Worm (Caenorhabditis elegans) whole organism, L1 larva: ENCODE results near the gene nex-2.

Experiments
- C34B4.2 ChIP-seq: sonication (generic microtip); optimal IDR thresholded peaks from 2 replicates; lab custom pipeline; 2017; ENCODE audit warnings: mild to moderate bottlenecking, missing genetic modification characterization, missing compliant biosample characterization
- F16B12.6 ChIP-seq: fragments of 150-350 bp; optimal IDR thresholded peaks from 2 replicates; lab custom pipeline; 2014; ENCODE audit warnings: missing biosample characterization, missing genetic modification characterization
- aha-1 ChIP-seq: fragments of 150-350 bp; optimal IDR thresholded peaks from 2 replicates; lab custom pipeline; 2014; ENCODE audit warnings: missing biosample characterization, missing genetic modification characterization
- aly-2 ChIP-seq: fragments of 150-350 bp; optimal IDR thresholded peaks from 2 replicates; lab custom pipeline; 2014; ENCODE audit warnings: missing biosample characterization, missing genetic modification characterization
- ama-1 ChIP-seq: fragments of 150-350 bp; optimal IDR thresholded peaks from 2 replicates; lab custom pipeline; 2014
- blmp-1 ChIP-seq: fragments of 150-350 bp; optimal IDR thresholded peaks from 2 replicates; lab custom pipeline; 2014; ENCODE audit warnings: missing biosample characterization, missing genetic modification characterization
- ceh-8 ChIP-seq: fragments of 200-800 bp; sonication (Bioruptor generic); optimal IDR thresholded peaks from 2 replicates; lab custom pipeline; 2018; ENCODE audit warnings: mild to moderate bottlenecking, missing genetic modification characterization, moderate library complexity, missing compliant biosample characterization
- ceh-88 ChIP-seq: fragments of 200-800 bp; sonication (Bioruptor generic); IDR thresholded peaks from 2 replicates; pipeline ENCODE4 v1.3.6; 2022; ENCODE audit warnings: missing genetic modification characterization, missing compliant biosample characterization
- ces-1 ChIP-seq: fragments of 150-350 bp; optimal IDR thresholded peaks from 2 replicates; lab custom pipeline; 2014; ENCODE audit warnings: missing biosample characterization, missing genetic modification reagents, missing genetic modification characterization
- dpl-1 ChIP-seq, 3 experiments: fragments of 150-350 bp in 2 of 3; sonication (generic microtip) in 1 of 3; optimal IDR thresholded peaks; 2 replicates each; lab custom pipeline; 2014 to 2017; ENCODE audit warnings: missing biosample characterization in 3 of 3, missing genetic modification characterization in 3 of 3, missing genetic modification reagents in 3 of 3
- efl-1 ChIP-seq, 4 experiments: fragments of 150-350 bp; optimal IDR thresholded peaks in 3 of 4; peaks in 1 of 4; 1 replicate in 1 of 4; 2 replicates in 3 of 4; lab custom pipeline; 2014; ENCODE audit warnings: missing biosample characterization in 2 of 4, missing genetic modification characterization in 2 of 4, missing genetic modification reagents in 2 of 4
- egl-27 ChIP-seq, 2 experiments: fragments of 150-350 bp in 1 of 2; sonication (generic microtip); optimal IDR thresholded peaks; 3 replicates each; lab custom pipeline; 2017 to 2018; ENCODE audit warnings: missing biosample characterization in 2 of 2, missing genetic modification characterization in 2 of 2, missing genetic modification reagents in 2 of 2
- elt-2 ChIP-seq: sonication (generic microtip); optimal IDR thresholded peaks from 2 replicates; lab custom pipeline; 2016; ENCODE audit warnings: missing genetic modification characterization, mild to moderate bottlenecking, inconsistent platforms, missing compliant biosample characterization, missing genetic modification reagents
- elt-3 ChIP-seq, 6 experiments: fragments of 150-350 bp in 1 of 6; sonication (generic microtip); optimal IDR thresholded peaks; 2 replicates each; lab custom pipeline; 2017 to 2018; ENCODE audit warnings: missing biosample characterization in 6 of 6, missing genetic modification characterization in 6 of 6, inconsistent platforms in 1 of 6
- fkh-10 ChIP-seq: sonication (generic microtip); optimal IDR thresholded peaks from 2 replicates; lab custom pipeline; 2017; ENCODE audit warnings: missing biosample characterization, missing genetic modification reagents, missing genetic modification characterization
- grh-1 ChIP-seq: fragments of 200-800 bp; sonication (Bioruptor generic); IDR thresholded peaks from 2 replicates; pipeline ENCODE4 v1.3.6; 2022; ENCODE audit warnings: missing genetic modification reagents, missing genetic modification characterization, missing compliant biosample characterization
- hlh-17 ChIP-seq: fragments of 200-800 bp; sonication (Bioruptor generic); optimal IDR thresholded peaks from 2 replicates; lab custom pipeline; 2018; ENCODE audit warnings: missing genetic modification characterization, mild to moderate bottlenecking, missing compliant biosample characterization, moderate library complexity, borderline replicate concordance
- isw-1 ChIP-seq: fragments of 200-800 bp; sonication (Bioruptor generic); IDR thresholded peaks from 2 replicates; pipeline ENCODE4 v1.3.6; 2022; ENCODE audit warnings: missing genetic modification characterization, missing compliant biosample characterization
- lin-13 ChIP-seq: fragments of 150-350 bp; optimal IDR thresholded peaks from 2 replicates; lab custom pipeline; 2014; ENCODE audit warnings: missing biosample characterization, missing genetic modification reagents, missing genetic modification characterization
- lin-15B ChIP-seq: fragments of 150-350 bp; sonication (generic microtip); optimal IDR thresholded peaks from 3 replicates; lab custom pipeline; 2014; ENCODE audit warnings: missing biosample characterization, missing genetic modification characterization
- lin-35 ChIP-seq, 2 experiments: fragments of 150-350 bp; optimal IDR thresholded peaks; 2 replicates each; lab custom pipeline; 2014; ENCODE audit warnings: missing biosample characterization in 2 of 2, missing genetic modification characterization in 2 of 2, missing genetic modification reagents in 2 of 2
- lsy-2 ChIP-seq, 2 experiments: fragments of 150-350 bp; optimal IDR thresholded peaks; 2 replicates each; lab custom pipeline; 2014; ENCODE audit warnings: missing biosample characterization in 2 of 2, missing genetic modification characterization in 2 of 2
- mdl-1 ChIP-seq, 2 experiments: fragments of 150-350 bp; optimal IDR thresholded peaks; 2 replicates each; lab custom pipeline; 2014 to 2017; ENCODE audit warnings: missing biosample characterization in 2 of 2, missing genetic modification characterization in 2 of 2, inconsistent platforms in 1 of 2
- mep-1 ChIP-seq: fragments of 150-350 bp; optimal IDR thresholded peaks from 2 replicates; lab custom pipeline; 2014; ENCODE audit warnings: missing biosample characterization, missing genetic modification characterization
- nhr-11 ChIP-seq: fragments of 150-350 bp; optimal IDR thresholded peaks from 2 replicates; lab custom pipeline; 2014; ENCODE audit warnings: missing biosample characterization, missing genetic modification characterization
- nhr-19 ChIP-seq: fragments of 200-800 bp; sonication (Bioruptor generic); conservative IDR thresholded peaks from 2 replicates; pipeline ENCODE4 v1.3.6; 2022; ENCODE audit warnings: missing genetic modification characterization, missing compliant biosample characterization
- nhr-20 ChIP-seq: sonication (generic microtip); optimal IDR thresholded peaks from 2 replicates; lab custom pipeline; 2016; ENCODE audit warnings: mild to moderate bottlenecking, missing genetic modification characterization, missing compliant biosample characterization
- nhr-237 ChIP-seq: fragments of 150-350 bp; optimal IDR thresholded peaks from 2 replicates; lab custom pipeline; 2014; ENCODE audit warnings: missing biosample characterization, missing genetic modification characterization
- nhr-71 ChIP-seq: sonication (generic microtip); optimal IDR thresholded peaks from 2 replicates; lab custom pipeline; 2016; ENCODE audit warnings: mild to moderate bottlenecking, missing genetic modification characterization, moderate library complexity, missing compliant biosample characterization
- nhr-76 ChIP-seq: sonication (generic microtip); optimal IDR thresholded peaks from 2 replicates; lab custom pipeline; 2017; ENCODE audit warnings: missing biosample characterization, missing genetic modification characterization
- nhr-85 ChIP-seq: sonication (generic microtip); peaks from one replicate; lab custom pipeline; 2016; ENCODE audit warnings: missing genetic modification characterization, inconsistent platforms, missing compliant biosample characterization
- nhr-90 ChIP-seq: sonication (generic microtip); optimal IDR thresholded peaks from 2 replicates; lab custom pipeline; 2016; ENCODE audit warnings: mild to moderate bottlenecking, missing genetic modification characterization, missing compliant biosample characterization; ENCODE audit not compliant: poor library complexity
- pax-3 ChIP-seq: fragments of 200-800 bp; sonication (Bioruptor generic); optimal IDR thresholded peaks from 2 replicates; lab custom pipeline; 2018; ENCODE audit warnings: mild to moderate bottlenecking, missing genetic modification characterization, moderate library complexity, missing compliant biosample characterization
- pqm-1 ChIP-seq: sonication (generic microtip); optimal IDR thresholded peaks from 3 replicates; lab custom pipeline; 2017; ENCODE audit warnings: missing biosample characterization, missing genetic modification characterization
- snpc-4 ChIP-seq: fragments of 150-350 bp; optimal IDR thresholded peaks from 2 replicates; lab custom pipeline; 2014; ENCODE audit warnings: missing biosample characterization, missing genetic modification characterization
- sptf-1 ChIP-seq: fragments of 150-350 bp; optimal IDR thresholded peaks from 2 replicates; lab custom pipeline; 2014; ENCODE audit warnings: missing biosample characterization, missing genetic modification characterization
- unc-130 ChIP-seq: fragments of 150-350 bp; optimal IDR thresholded peaks from 2 replicates; lab custom pipeline; 2017; ENCODE audit warnings: missing biosample characterization, missing genetic modification characterization, inconsistent platforms
- unc-30 ChIP-seq: sonication (generic microtip); optimal IDR thresholded peaks from 2 replicates; lab custom pipeline; 2017; ENCODE audit warnings: missing biosample characterization, missing genetic modification characterization
- unc-98 ChIP-seq: fragments of 200-800 bp; sonication (Bioruptor generic); IDR thresholded peaks from 2 replicates; pipeline ENCODE4 v1.3.6; 2022; ENCODE audit warnings: missing genetic modification characterization, missing compliant biosample characterization
- zag-1 ChIP-seq: fragments of 150-350 bp; optimal IDR thresholded peaks from 2 replicates; lab custom pipeline; 2014; ENCODE audit warnings: missing biosample characterization, missing genetic modification characterization
- ztf-11 ChIP-seq, 2 experiments: sonication (generic microtip); optimal IDR thresholded peaks; 2 replicates each; lab custom pipeline; 2016 to 2017; ENCODE audit warnings: missing genetic modification characterization in 2 of 2, missing biosample characterization in 1 of 2, missing compliant biosample characterization in 1 of 2

The nex-2 gene

ce11 chrIII:10357598-10358186 is 27.5 kb upstream of the nex-2 start, which contains the start of gene umps-1 (continued):
- TF ChIP-seq nhr-71 (tag; lab: Kevin White, UChicago) (peak; percentile 89), ama-1 (peak; percentile 53), lsy-2 (tag; optimal IDR thresholded peaks at IDR 0.05; lab: Kevin White, UChicago) (peak; percentile 99), unc-30 (tag; lab: Kevin White, UChicago) (no peak), mdl-1 (tag; optimal IDR thresholded peaks at IDR 0.05; lab: Kevin White, UChicago) (peak in 1 of 2 experiments; percentile 63), elt-3 (tag; optimal IDR thresholded peaks at IDR 0.05; lab: Kevin White, UChicago) (peak in 2 of 6 experiments; percentile 79 to 84), F16B12.6 (tag; lab: Kevin White, UChicago) (peak; percentile 94), grh-1 (GFP tag; lab: Robert Waterston, UW) (peak; percentile 68), C34B4.2 (tag; lab: Kevin White, UChicago) (no peak), nhr-237 (tag; lab: Kevin White, UChicago) (peak; percentile 58), ces-1 (no peak), sptf-1 (no peak), nhr-85 (tag; lab: Kevin White, UChicago) (peak; percentile 93), hlh-17 (no peak), aly-2 (tag; lab: Kevin White, UChicago) (peak; percentile 72), dpl-1 (GFP tag; optimal IDR thresholded peaks at IDR 0.05; lab: Kevin White, UChicago) (peak; percentile 97 to 99 (median 98))

DNA sequence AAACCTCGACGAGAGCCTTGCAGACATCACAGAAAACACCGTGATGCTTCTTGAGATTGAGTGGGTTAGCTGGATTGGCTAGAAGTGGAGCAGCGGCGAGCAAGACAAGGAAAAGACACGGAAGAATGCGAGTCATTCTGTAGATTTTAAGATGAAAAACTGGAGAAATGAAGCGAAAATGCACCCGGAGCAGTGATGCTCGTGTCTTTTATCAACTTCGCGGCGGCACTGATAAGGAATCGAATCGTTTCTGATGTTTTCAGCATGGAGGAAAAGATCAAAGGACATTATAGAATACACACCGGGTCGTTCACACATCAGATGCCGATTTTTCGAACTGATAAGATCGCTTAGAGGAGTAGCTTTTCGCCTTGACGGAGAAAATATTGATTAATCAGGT is 25.2 kb upstream of the nex-2 start, which contains the start of gene spp-1:
Gene spp-1 (minus strand): TSS at position 287 of the 400 bp plus-strand sequence.
- TF ChIP-seq ama-1 (peak; percentile 37), lin-13 (GFP tag; lab: Kevin White, UChicago) (no peak), nhr-71 (tag; lab: Kevin White, UChicago) (no peak), egl-27 (tag; optimal IDR thresholded peaks at IDR 0.05; lab: Kevin White, UChicago) (no peak), sptf-1 (no peak), lsy-2 (tag; optimal IDR thresholded peaks at IDR 0.05; lab: Kevin White, UChicago) (peak in 1 of 2 experiments; percentile 3), lin-35 (GFP tag; optimal IDR thresholded peaks at IDR 0.05; lab: Kevin White, UChicago) (peak in 1 of 2 experiments; percentile 26), nhr-19 (GFP tag; lab: Robert Waterston, UW) (no peak), elt-2 (peak; percentile 83), pqm-1 (tag; lab: Kevin White, UChicago) (peak; percentile 44), efl-1 (optimal IDR thresholded peaks at IDR 0.05; lab: Kevin White, UChicago) (no peak), efl-1 (GFP tag; optimal IDR thresholded peaks at IDR 0.05 in 1 of 2; lab: Kevin White, UChicago) (peak in 1 of 2 experiments; percentile 35)
- TF ChIP-seq, all 84 proteins: peak for 6

ce11 chrIII:10354591-10354990 is 24.4 kb upstream of the nex-2 start:
- TF ChIP-seq pqm-1 (tag; lab: Kevin White, UChicago) (no peak), ceh-88 (no peak), aha-1 (tag; lab: Kevin White, UChicago) (no peak), snpc-4 (tag; lab: Kevin White, UChicago) (no peak), elt-2 (no peak), fkh-10 (GFP tag; lab: Kevin White, UChicago) (no peak), nhr-20 (tag; lab: Kevin White, UChicago) (no peak), sptf-1 (no peak), nhr-76 (tag; lab: Kevin White, UChicago) (no peak), pax-3 (no peak)

DNA sequence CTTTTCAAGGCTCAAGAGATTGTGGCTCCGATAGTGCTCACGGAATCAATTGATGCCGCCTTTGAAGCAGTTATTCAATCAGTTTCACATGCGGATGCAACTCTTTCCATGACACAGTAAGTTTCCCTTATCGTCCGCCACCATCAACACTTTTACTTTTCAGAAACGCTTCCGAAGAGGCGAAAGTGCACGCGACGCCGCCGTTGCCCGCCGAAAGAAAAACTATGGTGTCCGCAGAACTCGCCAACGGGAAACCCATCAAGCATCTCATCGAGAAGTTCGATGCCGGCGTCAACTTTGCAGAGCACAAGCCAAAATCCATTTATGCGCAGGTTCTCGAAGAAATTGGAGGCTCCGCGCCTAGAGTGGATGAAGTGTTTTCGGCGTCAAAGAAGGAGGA is 23.2 kb upstream of the nex-2 start:
- TF ChIP-seq pqm-1 (tag; lab: Kevin White, UChicago) (no peak), efl-1 (optimal IDR thresholded peaks at IDR 0.05; lab: Kevin White, UChicago) (no peak), efl-1 (GFP tag; optimal IDR thresholded peaks at IDR 0.05 in 1 of 2; lab: Kevin White, UChicago) (peak in 1 of 2 experiments; percentile 22), blmp-1 (peak; percentile 79)

DNA sequence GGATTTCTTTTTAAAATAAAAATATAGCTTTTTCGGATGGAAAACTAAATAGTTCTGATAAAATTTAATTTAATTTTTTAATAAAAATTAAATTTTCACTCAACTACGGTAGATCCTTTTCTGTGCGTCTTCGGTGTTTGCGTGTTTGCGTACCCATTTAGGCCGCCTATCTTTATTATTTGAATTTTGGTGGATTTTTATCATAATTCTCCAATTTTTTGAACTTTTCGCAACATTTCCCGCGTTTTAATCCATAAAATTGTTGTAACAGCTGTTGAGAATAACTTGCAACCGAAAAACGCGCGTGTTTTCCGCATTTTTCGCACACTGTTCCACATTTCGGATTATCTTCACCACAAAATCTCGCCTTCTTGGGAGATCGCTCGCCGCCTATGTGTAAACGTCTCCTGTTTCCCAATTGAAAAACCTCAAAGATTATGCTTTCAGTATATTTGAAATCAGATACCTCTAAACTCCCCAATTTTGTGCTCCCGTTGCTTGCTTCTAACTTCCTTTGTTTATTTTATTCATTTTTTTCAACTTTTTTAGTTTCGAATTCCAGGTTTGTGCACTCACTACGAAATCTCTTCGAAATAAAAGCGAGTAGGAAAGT is 21.5 kb upstream of the nex-2 start, which contains the start of gene T07C4.3:
Gene T07C4.3 (plus strand): TSS at position 563 of the 613 bp plus-strand sequence.
- TF ChIP-seq unc-98 (GFP tag; lab: Robert Waterston, UW) = no peak
- no peak for TF ChIP-seq unc-130 (tag; lab: Kevin White, UChicago)
- TF ChIP-seq mep-1 = no peak
- no peak for TF ChIP-seq lin-15B (tag; lab: Kevin White, UChicago)
- TF ChIP-seq egl-27 (tag; optimal IDR thresholded peaks at IDR 0.05; lab: Kevin White, UChicago) = no peak
- no peak for TF ChIP-seq aha-1 (tag; lab: Kevin White, UChicago)
- TF ChIP-seq nhr-90 (tag; lab: Kevin White, UChicago) = no peak
- TF ChIP-seq blmp-1 = no peak
- TF ChIP-seq zag-1 (tag; lab: Kevin White, UChicago) = no peak
- TF ChIP-seq isw-1 (GFP tag; lab: Robert Waterston, UW) = no peak
- no peak for TF ChIP-seq ceh-8 (GFP tag; lab: Kevin White, UChicago)
- no peak for TF ChIP-seq fkh-10 (GFP tag; lab: Kevin White, UChicago)
- no peak for TF ChIP-seq nhr-11 (tag; lab: Kevin White, UChicago)
- no peak for TF ChIP-seq ztf-11 (tag; optimal IDR thresholded peaks at IDR 0.05; lab: Kevin White, UChicago)
- TF ChIP-seq nhr-19 (GFP tag; lab: Robert Waterston, UW) = no peak
